Fruit fly (Drosophila melanogaster) whole organism, embryonic: ENCODE measurements around the gene Ostgamma.

Source experiments
- Adf1 ChIP-seq: fragments of 200-800 bp; sonication (Bioruptor generic); IDR thresholded peaks from 2 replicates; pipeline ENCODE4 v1.3.6; 2022; ENCODE audit warnings: missing biosample characterization, missing genetic modification characterization
- Bteb2 ChIP-seq: fragments of 200-800 bp; sonication (Bioruptor generic); optimal IDR thresholded peaks from 2 replicates; lab custom pipeline; 2016; ENCODE audit warnings: missing biosample characterization, missing genetic modification characterization
- C15 ChIP-seq: fragments of 200-800 bp; sonication (Bioruptor generic); IDR thresholded peaks from 3 replicates; pipeline ENCODE4 v1.3.6; 2022; ENCODE audit warnings: missing biosample characterization, missing genetic modification characterization
- CG10654 ChIP-seq: fragments of 200-800 bp; sonication (Bioruptor generic); optimal IDR thresholded peaks from 2 replicates; lab custom pipeline; 2016; ENCODE audit warnings: missing biosample characterization, missing genetic modification characterization
- CG12659 ChIP-seq: fragments of 200-800 bp; sonication (Bioruptor generic); optimal IDR thresholded peaks from 3 replicates; lab custom pipeline; 2017; ENCODE audit warnings: mild to moderate bottlenecking, missing biosample characterization, missing genetic modification reagents, missing genetic modification characterization
- CG13287 ChIP-seq: fragments of 200-800 bp; sonication (Bioruptor generic); IDR thresholded peaks from 2 replicates; pipeline ENCODE4 v1.3.6; 2022; ENCODE audit warnings: missing biosample characterization, missing genetic modification characterization; ENCODE audit not compliant: partially characterized antibody
- CG14050 ChIP-seq: fragments of 200-800 bp; sonication (Bioruptor generic); IDR thresholded peaks from 3 replicates; pipeline ENCODE4 v1.3.6; 2022; ENCODE audit warnings: missing biosample characterization, missing genetic modification characterization
- CG1603 ChIP-seq: fragments of 200-800 bp; sonication (Bioruptor generic); optimal IDR thresholded peaks from 2 replicates; lab custom pipeline; 2019; ENCODE audit warnings: missing biosample characterization, mild to moderate bottlenecking, missing genetic modification characterization, moderate library complexity
- CG2712 ChIP-seq: fragments of 200-800 bp; optimal IDR thresholded peaks from 3 replicates; lab custom pipeline; 2019; ENCODE audit warnings: missing biosample characterization, mild to moderate bottlenecking, missing genetic modification characterization, moderate library complexity
- CG31365 ChIP-seq: fragments of 200-800 bp; sonication (Bioruptor generic); optimal IDR thresholded peaks from 2 replicates; lab custom pipeline; 2018; ENCODE audit warnings: missing biosample characterization, mild to moderate bottlenecking, missing genetic modification characterization
- CG32772 ChIP-seq: fragments of 200-800 bp; sonication (Bioruptor generic); IDR thresholded peaks from 2 replicates; pipeline ENCODE4 v1.3.6; 2022; ENCODE audit warnings: missing biosample characterization, missing genetic modification characterization
- CG3838 ChIP-seq: fragments of 200-800 bp; sonication (Bioruptor generic); optimal IDR thresholded peaks from 3 replicates; lab custom pipeline; 2016; ENCODE audit warnings: missing biosample characterization, missing genetic modification characterization
- CG4404 ChIP-seq: fragments of 200-800 bp; sonication (Bioruptor generic); IDR thresholded peaks from 2 replicates; pipeline ENCODE4 v1.3.6; 2022; ENCODE audit warnings: missing biosample characterization, missing genetic modification characterization
- CG4730 ChIP-seq: fragments of 200-800 bp; sonication (Bioruptor generic); IDR thresholded peaks from 2 replicates; pipeline ENCODE4 v1.3.6; 2022; ENCODE audit warnings: missing biosample characterization, missing genetic modification characterization
- CG4820 ChIP-seq: fragments of 200-800 bp; sonication (Bioruptor generic); optimal IDR thresholded peaks from 3 replicates; lab custom pipeline; 2016; ENCODE audit warnings: missing biosample characterization, missing genetic modification characterization
- CG6813 ChIP-seq: fragments of 200-800 bp; sonication (Bioruptor generic); optimal IDR thresholded peaks from 2 replicates; lab custom pipeline; 2017; ENCODE audit warnings: missing biosample characterization, missing genetic modification characterization, mild to moderate bottlenecking, moderate library complexity, missing genetic modification reagents
- CG8089 ChIP-seq: fragments of 200-800 bp; sonication (Bioruptor generic); optimal IDR thresholded peaks from 3 replicates; lab custom pipeline; 2016; ENCODE audit warnings: missing biosample characterization, missing genetic modification characterization
- CG8290 ChIP-seq, 3 experiments: fragments of 200-800 bp; sonication (Bioruptor generic); optimal IDR thresholded peaks; 2 replicates each; lab custom pipeline; 2016 to 2019; ENCODE audit warnings: missing biosample characterization in 3 of 3, missing genetic modification characterization in 3 of 3, mild to moderate bottlenecking in 2 of 3, moderate library complexity in 1 of 3
- CG9215 ChIP-seq: fragments of 200-800 bp; sonication (Bioruptor generic); IDR thresholded peaks from 2 replicates; pipeline ENCODE4 v1.3.6; 2022; ENCODE audit warnings: missing biosample characterization, missing genetic modification characterization
- CG9727 ChIP-seq: fragments of 200-800 bp; sonication (Bioruptor generic); optimal IDR thresholded peaks from 3 replicates; lab custom pipeline; 2017; ENCODE audit warnings: missing biosample characterization, mild to moderate bottlenecking, missing genetic modification characterization
- CrebB ChIP-seq: fragments of 200-800 bp; sonication (Bioruptor generic); optimal IDR thresholded peaks from 3 replicates; lab custom pipeline; 2018; ENCODE audit warnings: missing biosample characterization, mild to moderate bottlenecking, missing genetic modification characterization
- D19B ChIP-seq: fragments of 200-800 bp; sonication (Bioruptor generic); optimal IDR thresholded peaks from 2 replicates; lab custom pipeline; 2017; ENCODE audit warnings: missing biosample characterization, mild to moderate bottlenecking, missing genetic modification characterization
- Doc3 ChIP-seq: fragments of 200-800 bp; sonication (Bioruptor generic); IDR thresholded peaks from 3 replicates; pipeline ENCODE4 v1.3.6; 2022; ENCODE audit warnings: missing biosample characterization, missing genetic modification characterization; ENCODE audit not compliant: partially characterized antibody
- Ets65A ChIP-seq: fragments of 200-800 bp; sonication (Bioruptor generic); peaks from one replicate; lab custom pipeline; 2016; ENCODE audit warnings: missing biosample characterization, missing genetic modification characterization
- GATAe ChIP-seq: fragments of 200-800 bp; sonication (Bioruptor generic); conservative IDR thresholded peaks from 2 replicates; pipeline ENCODE4 v1.3.6; 2022; ENCODE audit warnings: missing biosample characterization, missing genetic modification characterization
- Hr78 ChIP-seq, 2 experiments: fragments of 200-800 bp in 1 of 2; fragments of >200 bp in 1 of 2; sonication (Bioruptor generic) in 1 of 2; optimal IDR thresholded peaks; 2 replicates each; lab custom pipeline; 2017 to 2019; ENCODE audit warnings: missing biosample characterization in 2 of 2, missing genetic modification characterization in 2 of 2, mild to moderate bottlenecking in 1 of 2, moderate library complexity in 1 of 2
- NC2β ChIP-seq: fragments of 200-800 bp; sonication (Bioruptor generic); optimal IDR thresholded peaks from 2 replicates; lab custom pipeline; 2016; ENCODE audit warnings: missing biosample characterization, missing genetic modification characterization
- NK7.1 ChIP-seq: fragments of 200-800 bp; sonication (Bioruptor generic); optimal IDR thresholded peaks from 3 replicates; lab custom pipeline; 2016; ENCODE audit warnings: missing biosample characterization, missing genetic modification characterization
- Scr ChIP-seq: fragments of 200-800 bp; sonication (Bioruptor generic); IDR thresholded peaks from 2 replicates; pipeline ENCODE4 v1.3.6; 2022; ENCODE audit warnings: missing biosample characterization, missing genetic modification characterization; ENCODE audit not compliant: partially characterized antibody
- Side ChIP-seq: fragments of 200-800 bp; sonication (Bioruptor generic); optimal IDR thresholded peaks from 2 replicates; lab custom pipeline; 2016; ENCODE audit warnings: missing biosample characterization, missing genetic modification characterization
- Sin3A ChIP-seq: fragments of >200 bp; optimal IDR thresholded peaks from 2 replicates; lab custom pipeline; 2018
- Tbp ChIP-seq: fragments of >200 bp; optimal IDR thresholded peaks from 2 replicates; lab custom pipeline; 2018; ENCODE audit warnings: missing biosample characterization, missing genetic modification characterization
- YL-1 ChIP-seq: fragments of 200-800 bp; sonication (Bioruptor generic); optimal IDR thresholded peaks from 3 replicates; lab custom pipeline; 2017; ENCODE audit warnings: missing biosample characterization, mild to moderate bottlenecking, missing genetic modification characterization
- ab ChIP-seq: fragments of 200-800 bp; sonication (Bioruptor generic); optimal IDR thresholded peaks from 2 replicates; lab custom pipeline; 2016; ENCODE audit warnings: missing biosample characterization, missing genetic modification characterization
- caup ChIP-seq: fragments of 200-800 bp; sonication (Bioruptor generic); optimal IDR thresholded peaks from 3 replicates; lab custom pipeline; 2017; ENCODE audit warnings: missing biosample characterization, mild to moderate bottlenecking, missing genetic modification characterization, moderate library complexity; ENCODE audit not compliant: severe bottlenecking
- cwo ChIP-seq: fragments of 200-800 bp; sonication (Bioruptor generic); optimal IDR thresholded peaks from 3 replicates; lab custom pipeline; 2017; ENCODE audit warnings: missing biosample characterization, missing genetic modification characterization, mild to moderate bottlenecking, moderate library complexity, missing genetic modification reagents
- da ChIP-seq: fragments of 200-800 bp; sonication (Bioruptor generic); optimal IDR thresholded peaks from 2 replicates; lab custom pipeline; 2016; ENCODE audit warnings: missing biosample characterization, missing genetic modification characterization
- dysf ChIP-seq: fragments of 200-800 bp; sonication (Bioruptor generic); IDR thresholded peaks from 3 replicates; pipeline ENCODE4 v1.3.6; 2022; ENCODE audit warnings: missing biosample characterization, missing genetic modification characterization
- gem ChIP-seq: fragments of 200-800 bp; sonication (Bioruptor generic); optimal IDR thresholded peaks from 2 replicates; lab custom pipeline; 2019; ENCODE audit warnings: missing biosample characterization, mild to moderate bottlenecking, missing genetic modification characterization, moderate library complexity
- jigr1 ChIP-seq: fragments of 200-800 bp; sonication (Bioruptor generic); IDR thresholded peaks from 3 replicates; pipeline ENCODE4 v1.3.6; 2022; ENCODE audit warnings: missing biosample characterization, missing genetic modification characterization
- jumu ChIP-seq: fragments of 200-800 bp; sonication (Bioruptor generic); optimal IDR thresholded peaks from 3 replicates; lab custom pipeline; 2016; ENCODE audit warnings: missing biosample characterization, missing genetic modification characterization
- ken ChIP-seq: fragments of 200-800 bp; sonication (Bioruptor generic); IDR thresholded peaks from 3 replicates; pipeline ENCODE4 v1.3.6; 2022; ENCODE audit warnings: missing biosample characterization, missing genetic modification characterization
- maf-S ChIP-seq: fragments of 200-800 bp; sonication (Bioruptor generic); optimal IDR thresholded peaks from 2 replicates; lab custom pipeline; 2016; ENCODE audit warnings: missing biosample characterization, missing genetic modification characterization
- mirr ChIP-seq: fragments of 200-800 bp; sonication (Bioruptor generic); optimal IDR thresholded peaks from 3 replicates; lab custom pipeline; 2018; ENCODE audit warnings: missing biosample characterization, mild to moderate bottlenecking, missing genetic modification characterization
- onecut ChIP-seq: fragments of 200-800 bp; sonication (Bioruptor generic); IDR thresholded peaks from 2 replicates; pipeline ENCODE4 v1.3.6; 2022; ENCODE audit warnings: missing biosample characterization, missing genetic modification characterization
- prd ChIP-seq, 3 experiments: fragments of >200 bp in 2 of 3; fragments of 200-800 bp in 1 of 3; sonication (Bioruptor generic) in 1 of 3; optimal IDR thresholded peaks in 2 of 3; IDR thresholded peaks in 1 of 3; 2 replicates in 2 of 3; 3 replicates in 1 of 3; pipeline versions ENCODE4 v1.3.6 to Lab custom; 2017 to 2022; ENCODE audit warnings: missing biosample characterization in 1 of 3, missing genetic modification characterization in 1 of 3
- sc ChIP-seq, 3 experiments: fragments of >200 bp in 2 of 3; fragments of 200-800 bp in 1 of 3; sonication (Bioruptor generic) in 1 of 3; optimal IDR thresholded peaks; 2 replicates in 2 of 3; 3 replicates in 1 of 3; lab custom pipeline; 2017; ENCODE audit warnings: mild to moderate bottlenecking in 1 of 3, missing biosample characterization in 1 of 3, missing genetic modification characterization in 1 of 3, missing genetic modification reagents in 1 of 3
- vvl ChIP-seq: fragments of 200-800 bp; sonication (Bioruptor generic); IDR thresholded peaks from 2 replicates; pipeline ENCODE4 v1.3.6; 2022; ENCODE audit warnings: missing biosample characterization, missing genetic modification characterization
- wdn ChIP-seq: fragments of 200-800 bp; sonication (Bioruptor generic); IDR thresholded peaks from 2 replicates; pipeline ENCODE4 v1.3.6; 2022; ENCODE audit warnings: missing biosample characterization, missing genetic modification characterization

Ostgamma gene

dm6 chr2L:8350560-8351171, 42.7 kb upstream of the Ostgamma start (continued):
- TF ChIP-seq caup (peak; percentile 54), jumu (GFP tag; lab: Kevin White, UChicago) (no peak), Sin3A (no peak), NC2β (GFP tag; lab: Kevin White, UChicago) (no peak), mirr (GFP tag; lab: Kevin White, UChicago) (peak; percentile 73), CG8290 (GFP tag; optimal IDR thresholded peaks at IDR 0.05; lab: Kevin White, UChicago) (no peak), CG8290 (tag; optimal IDR thresholded peaks at IDR 0.05; lab: Kevin White, UChicago) (peak in 1 of 2 experiments; percentile 63), sc (optimal IDR thresholded peaks at IDR 0.05; lab: Kevin White, UChicago) (no peak), sc (GFP tag; optimal IDR thresholded peaks at IDR 0.05; lab: Kevin White, UChicago) (no peak), cwo (no peak), CG32772 (no peak), ab (no peak), D19B (GFP tag; lab: Kevin White, UChicago) (no peak), CG9215 (GFP tag; lab: Robert Waterston, UW) (no peak), Side (GFP tag; lab: Kevin White, UChicago) (peak; percentile 16), dysf (GFP tag; lab: Robert Waterston, UW) (no peak), CG8089 (GFP tag; lab: Kevin White, UChicago) (no peak), CG4404 (no peak), Hr78 (GFP tag; optimal IDR thresholded peaks at IDR 0.05; lab: Kevin White, UChicago) (no peak), vvl (GFP tag; lab: Robert Waterston, UW) (no peak), CG31365 (tag; lab: Kevin White, UChicago) (peak; percentile 22), Doc3 (no peak), CG4820 (no peak), Scr (GFP tag; lab: Robert Waterston, UW) (no peak), CG13287 (no peak), gem (tag; lab: Kevin White, UChicago) (peak; percentile 50), NK7.1 (no peak), GATAe (GFP tag; lab: Robert Waterston, UW) (no peak), prd (optimal IDR thresholded peaks at IDR 0.05; lab: Kevin White, UChicago) (no peak), prd (GFP tag; IDR thresholded peaks at IDR 0.05; lab: Robert Waterston, UW) (no peak), CG1603 (no peak), maf-S (GFP tag; lab: Kevin White, UChicago) (no peak), Ets65A (GFP tag; lab: Kevin White, UChicago) (no peak), CG6813 (GFP tag; lab: Kevin White, UChicago) (peak; percentile 36), Bteb2 (peak; percentile 30), CG2712 (tag; lab: Kevin White, UChicago) (no peak), Tbp (GFP tag; lab: Kevin White, UChicago) (no peak), CG10654 (GFP tag; lab: Kevin White, UChicago) (no peak), CG4730 (peak; percentile 6; the same call in 1 of the 2 replicates), da (GFP tag; lab: Kevin White, UChicago) (no peak), CG3838 (GFP tag; lab: Kevin White, UChicago) (no peak), CG9727 (GFP tag; lab: Kevin White, UChicago) (peak; percentile 16), CG12659 (GFP tag; lab: Kevin White, UChicago) (peak; percentile 24), CrebB (tag; lab: Kevin White, UChicago) (peak; percentile 71), Adf1 (no peak), C15 (GFP tag; lab: Robert Waterston, UW) (no peak), wdn (GFP tag; lab: Robert Waterston, UW) (no peak), YL-1 (GFP tag; lab: Kevin White, UChicago) (peak; percentile 17), ken (GFP tag; lab: Robert Waterston, UW) (no peak), onecut (GFP tag; lab: Robert Waterston, UW) (no peak), jigr1 (GFP tag; lab: Robert Waterston, UW) (no peak), CG14050 (no peak; the same call in 2 of the 3 replicates)
